Worm (Caenorhabditis elegans) whole organism, L3 larva: ENCODE results near the gene M02F4.2.
A peak's percentile ranks its signal among the peaks of the same experiment; 100 is the strongest.

Source experiments
- R02D3.7 ChIP-seq: fragments of 150-350 bp; optimal IDR thresholded peaks from 2 replicates; lab custom pipeline; 2014; ENCODE audit warnings: missing biosample characterization, missing genetic modification characterization
- ZK546.5 ChIP-seq: sonication (generic microtip); optimal IDR thresholded peaks from 2 replicates; lab custom pipeline; 2017; ENCODE audit warnings: missing biosample characterization, missing genetic modification characterization
- aly-2 ChIP-seq: fragments of 150-350 bp; optimal IDR thresholded peaks from 2 replicates; lab custom pipeline; 2014; ENCODE audit warnings: missing biosample characterization, missing genetic modification characterization
- ceh-16 ChIP-seq: sonication (generic microtip); optimal IDR thresholded peaks from 2 replicates; lab custom pipeline; 2017; ENCODE audit warnings: missing biosample characterization, missing genetic modification characterization
- ceh-28 ChIP-seq: fragments of 150-350 bp; optimal IDR thresholded peaks from 2 replicates; lab custom pipeline; 2014; ENCODE audit warnings: missing biosample characterization, missing genetic modification reagents, missing genetic modification characterization
- ceh-82 ChIP-seq: fragments of 150-350 bp; optimal IDR thresholded peaks from 2 replicates; lab custom pipeline; 2014; ENCODE audit warnings: missing biosample characterization, missing genetic modification characterization
- daf-12 ChIP-seq: fragments of 150-350 bp; optimal IDR thresholded peaks from 2 replicates; lab custom pipeline; 2014; ENCODE audit warnings: missing biosample characterization, missing genetic modification reagents, missing genetic modification characterization
- egl-27 ChIP-seq: sonication (generic microtip); optimal IDR thresholded peaks from 4 replicates; lab custom pipeline; 2017; ENCODE audit warnings: missing biosample characterization, missing genetic modification reagents, missing genetic modification characterization
- egl-5 ChIP-seq: fragments of 150-350 bp; optimal IDR thresholded peaks from 2 replicates; lab custom pipeline; 2017; ENCODE audit warnings: missing biosample characterization, missing genetic modification reagents, missing genetic modification characterization, inconsistent platforms
- elt-3 ChIP-seq, 3 experiments: fragments of 150-350 bp in 1 of 3; sonication (generic microtip) in 2 of 3; optimal IDR thresholded peaks; 2 replicates in 2 of 3; 4 replicates in 1 of 3; lab custom pipeline; 2014 to 2017; ENCODE audit warnings: missing biosample characterization in 3 of 3, missing genetic modification characterization in 3 of 3
- fkh-2 ChIP-seq: fragments of 150-350 bp; optimal IDR thresholded peaks from 2 replicates; lab custom pipeline; 2014; ENCODE audit warnings: missing biosample characterization, missing genetic modification reagents, missing genetic modification characterization
- hmg-11 ChIP-seq: sonication (generic microtip); optimal IDR thresholded peaks from 2 replicates; lab custom pipeline; 2016; ENCODE audit warnings: missing genetic modification characterization, missing compliant biosample characterization
- jun-1 ChIP-seq: fragments of 150-350 bp; optimal IDR thresholded peaks from 2 replicates; lab custom pipeline; 2014; ENCODE audit warnings: missing biosample characterization, missing genetic modification reagents, missing genetic modification characterization
- lin-15B ChIP-seq: fragments of 150-350 bp; optimal IDR thresholded peaks from 2 replicates; lab custom pipeline; 2014; ENCODE audit warnings: missing biosample characterization, missing genetic modification characterization
- lin-39 ChIP-seq: fragments of 150-350 bp; optimal IDR thresholded peaks from 2 replicates; lab custom pipeline; 2018; ENCODE audit warnings: missing biosample characterization, missing genetic modification reagents, missing genetic modification characterization
- mml-1 ChIP-seq: fragments of 150-350 bp; sonication (generic microtip); optimal IDR thresholded peaks from 3 replicates; lab custom pipeline; 2014; ENCODE audit warnings: missing biosample characterization, missing genetic modification characterization
- nfya-1 ChIP-seq: sonication (generic microtip); optimal IDR thresholded peaks from 2 replicates; lab custom pipeline; 2017; ENCODE audit warnings: missing genetic modification characterization, mild to moderate bottlenecking, missing compliant biosample characterization, antibody characterized with exemption, moderate library complexity; ENCODE audit not compliant: insufficient read depth
- nhr-11 ChIP-seq: fragments of 150-350 bp; optimal IDR thresholded peaks from 2 replicates; lab custom pipeline; 2014; ENCODE audit warnings: missing biosample characterization, missing genetic modification characterization
- nhr-12 ChIP-seq: fragments of 150-350 bp; optimal IDR thresholded peaks from 2 replicates; lab custom pipeline; 2014; ENCODE audit warnings: missing biosample characterization, missing genetic modification characterization
- nhr-25 ChIP-seq: sonication (generic microtip); optimal IDR thresholded peaks from 2 replicates; lab custom pipeline; 2017; ENCODE audit warnings: missing biosample characterization, missing genetic modification characterization
- nhr-28 ChIP-seq: fragments of 150-350 bp; optimal IDR thresholded peaks from 2 replicates; lab custom pipeline; 2014; ENCODE audit warnings: missing biosample characterization, missing genetic modification characterization
- nhr-43 ChIP-seq: sonication (generic microtip); optimal IDR thresholded peaks from 2 replicates; lab custom pipeline; 2016; ENCODE audit warnings: mild to moderate bottlenecking, missing genetic modification characterization, missing compliant biosample characterization; ENCODE audit not compliant: poor library complexity, severe bottlenecking
- nhr-67 ChIP-seq: fragments of 150-350 bp; optimal IDR thresholded peaks from 2 replicates; lab custom pipeline; 2014; ENCODE audit warnings: missing biosample characterization, missing genetic modification characterization
- pha-4 ChIP-seq: fragments of 150-350 bp; optimal IDR thresholded peaks from 2 replicates; lab custom pipeline; 2014; ENCODE audit warnings: missing biosample characterization, missing genetic modification reagents, missing genetic modification characterization
- pqm-1 ChIP-seq: fragments of 150-350 bp; optimal IDR thresholded peaks from 2 replicates; lab custom pipeline; 2017; ENCODE audit warnings: missing biosample characterization, missing genetic modification characterization, inconsistent platforms
- sea-2 ChIP-seq: fragments of 150-350 bp; sonication (generic microtip); optimal IDR thresholded peaks from 4 replicates; lab custom pipeline; 2014; ENCODE audit warnings: missing biosample characterization, missing genetic modification reagents, missing genetic modification characterization
- skn-1 ChIP-seq: fragments of 150-350 bp; optimal IDR thresholded peaks from 2 replicates; lab custom pipeline; 2014; ENCODE audit warnings: missing biosample characterization, missing genetic modification characterization
- snpc-4 ChIP-seq: fragments of 150-350 bp; optimal IDR thresholded peaks from 2 replicates; lab custom pipeline; 2014; ENCODE audit warnings: missing biosample characterization, missing genetic modification characterization
- unc-39 ChIP-seq: sonication (generic microtip); optimal IDR thresholded peaks from 4 replicates; lab custom pipeline; 2017; ENCODE audit warnings: missing biosample characterization, missing genetic modification characterization
- unc-62 ChIP-seq: fragments of 150-350 bp; sonication (generic microtip); optimal IDR thresholded peaks from 4 replicates; lab custom pipeline; 2014; ENCODE audit warnings: missing biosample characterization, missing genetic modification reagents, missing genetic modification characterization
- zag-1 ChIP-seq: fragments of 150-350 bp; optimal IDR thresholded peaks from 2 replicates; lab custom pipeline; 2014; ENCODE audit warnings: missing biosample characterization, missing genetic modification characterization
- ztf-11 ChIP-seq: fragments of 150-350 bp; optimal IDR thresholded peaks from 2 replicates; lab custom pipeline; 2014; ENCODE audit warnings: missing biosample characterization, missing genetic modification characterization

M02F4.2 gene

ce11 chrX:2996976-2997399 is 37.1 kb downstream of the M02F4.2 start (continued):
- TF ChIP-seq zag-1 (tag; lab: Kevin White, UChicago), result peak; percentile 95
- TF ChIP-seq R02D3.7 (tag; lab: Kevin White, UChicago), result peak; percentile 94
- peak; percentile 97 for TF ChIP-seq nfya-1
- TF ChIP-seq skn-1 (tag; lab: Kevin White, UChicago), result peak; percentile 99
- peak; percentile 94 for TF ChIP-seq fkh-2 (tag; lab: Kevin White, UChicago)
- peak; percentile 51 for TF ChIP-seq lin-15B (tag; lab: Kevin White, UChicago)
- peak; percentile 93 for TF ChIP-seq hmg-11 (tag; lab: Kevin White, UChicago)
- peak; percentile 100 for TF ChIP-seq jun-1 (tag; lab: Kevin White, UChicago)
- peak; percentile 78 for TF ChIP-seq ceh-16 (tag; lab: Kevin White, UChicago)
- TF ChIP-seq egl-27, result peak; percentile 93
- peak; percentile 91 for TF ChIP-seq lin-39 (tag; lab: Kevin White, UChicago)
- TF ChIP-seq mml-1, result no peak
- TF ChIP-seq snpc-4 (tag; lab: Kevin White, UChicago), result peak; percentile 95
- no peak for TF ChIP-seq sea-2 (GFP tag; lab: Kevin White, UChicago)
- TF ChIP-seq nhr-28, result peak; percentile 97
- peak; percentile 99 for TF ChIP-seq ceh-28
- peak; percentile 75 for TF ChIP-seq nhr-67

- peak; percentile 84 for TF ChIP-seq ceh-28
- TF ChIP-seq egl-5 (tag; lab: Kevin White, UChicago), result no peak
- TF ChIP-seq R02D3.7 (tag; lab: Kevin White, UChicago), result no peak
- no peak for TF ChIP-seq nhr-67
- TF ChIP-seq snpc-4 (tag; lab: Kevin White, UChicago), result no peak
- no peak for TF ChIP-seq lin-15B (tag; lab: Kevin White, UChicago)
- no peak for TF ChIP-seq ztf-11 (tag; lab: Kevin White, UChicago)
- no peak for TF ChIP-seq pha-4 (tag; lab: Kevin White, UChicago)
- no peak for TF ChIP-seq elt-3 (tag; optimal IDR thresholded peaks at IDR 0.05; lab: Kevin White, UChicago)
- TF ChIP-seq unc-39, result no peak
- no peak for TF ChIP-seq lin-39 (tag; lab: Kevin White, UChicago)
- no peak for TF ChIP-seq nhr-12 (tag; lab: Kevin White, UChicago)
- TF ChIP-seq ZK546.5, result no peak
- TF ChIP-seq nhr-43 (tag; lab: Kevin White, UChicago), result peak; percentile 49
- no peak for TF ChIP-seq unc-62
- TF ChIP-seq ceh-82, result no peak
These were observed 37.8 kb downstream of the M02F4.2 start for ce11 chrX:2996318-2996717.

ce11 chrX:2990145-2990544 is 44.0 kb downstream of the M02F4.2 start:
- TF ChIP-seq nhr-12 (tag; lab: Kevin White, UChicago), result no peak
- TF ChIP-seq ZK546.5, result no peak
- TF ChIP-seq R02D3.7 (tag; lab: Kevin White, UChicago), result no peak
- TF ChIP-seq nhr-25 (tag; lab: Kevin White, UChicago), result no peak
- no peak for TF ChIP-seq pha-4 (tag; lab: Kevin White, UChicago)
- no peak for TF ChIP-seq nhr-11 (tag; lab: Kevin White, UChicago)
- TF ChIP-seq pqm-1 (tag; lab: Kevin White, UChicago), result no peak

- TF ChIP-seq snpc-4 (tag; lab: Kevin White, UChicago) (no peak), lin-15B (tag; lab: Kevin White, UChicago) (no peak), nfya-1 (no peak), aly-2 (tag; lab: Kevin White, UChicago) (no peak), nhr-28 (no peak), daf-12 (tag; lab: Kevin White, UChicago) (no peak)
These were observed 50.1 kb downstream of the M02F4.2 start, which contains the start of gene osm-5 for ce11 chrX:2983996-2984395. Gene osm-5, plus strand, starts transcription at chrX:2984263.
